Worm (Caenorhabditis elegans) whole organism, midembryonic: Measurements from ENCODE around the gene F40F12.9.

Source experiments
- T22C8.4 ChIP-seq: fragments of 200-800 bp; sonication (Bioruptor generic); IDR thresholded peaks from 2 replicates; pipeline ENCODE4 v1.3.6; 2022; ENCODE audit warnings: missing genetic modification characterization, missing compliant biosample characterization
- cog-1 ChIP-seq: sonication (generic microtip); optimal IDR thresholded peaks from 2 replicates; lab custom pipeline; 2016; ENCODE audit warnings: missing genetic modification characterization, missing compliant biosample characterization
- flt-1 ChIP-seq: fragments of 200-800 bp; sonication (Bioruptor generic); IDR thresholded peaks from 2 replicates; pipeline ENCODE4 v1.3.6; 2022; ENCODE audit warnings: missing genetic modification characterization, missing compliant biosample characterization
- med-1 ChIP-seq: sonication (generic microtip); optimal IDR thresholded peaks from 2 replicates; lab custom pipeline; 2017; ENCODE audit warnings: missing genetic modification characterization, mild to moderate bottlenecking, missing compliant biosample characterization, antibody characterized with exemption, missing genetic modification reagents; ENCODE audit not compliant: insufficient read depth

DNA sequence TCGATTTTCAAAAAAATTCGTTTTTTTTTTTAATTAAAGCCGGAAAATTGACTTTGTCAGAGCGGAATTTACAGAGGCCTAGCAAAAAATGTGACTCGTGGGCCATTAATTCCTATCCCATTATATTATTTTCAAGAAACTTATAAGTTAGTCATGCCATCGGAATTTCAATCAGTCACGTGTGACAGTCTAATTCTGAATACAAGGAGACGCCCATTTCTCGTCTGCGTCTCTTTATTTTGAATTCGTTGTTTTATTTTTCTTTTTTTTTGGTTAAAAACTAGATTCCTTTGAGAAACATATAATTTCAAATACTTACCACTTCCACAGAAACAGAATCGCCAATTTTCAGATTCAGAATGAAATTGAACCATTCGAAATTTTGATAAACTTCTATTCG is 2.4 kb upstream of the F40F12.9 start:
- no peak for TF ChIP-seq T22C8.4
- TF ChIP-seq cog-1 (tag; lab: Kevin White, UChicago): no peak
- TF ChIP-seq flt-1 (GFP tag; lab: Robert Waterston, UW): no peak
- no peak for TF ChIP-seq med-1 (GFP tag; lab: Kevin White, UChicago)
